Worm (Caenorhabditis elegans) whole organism, L2 larva: ENCODE data around the gene ant-1.3.
"Not testable (repeated sequence)": the region's sequence is repeated elsewhere in the genome, so short reads cannot be mapped to it uniquely, and the experiment has no call there.

Experiments used
- C34F6.9 ChIP-seq: fragments of 150-350 bp; optimal IDR thresholded peaks from 2 replicates; lab custom pipeline; 2014; ENCODE audit warnings: missing biosample characterization, missing genetic modification characterization
- F13H6.1 ChIP-seq: sonication (generic microtip); optimal IDR thresholded peaks from 2 replicates; lab custom pipeline; 2016; ENCODE audit warnings: missing genetic modification characterization, missing compliant biosample characterization
- R02D3.7 ChIP-seq: fragments of 150-350 bp; optimal IDR thresholded peaks from 2 replicates; lab custom pipeline; 2014; ENCODE audit warnings: missing biosample characterization, missing genetic modification characterization
- Y55F3AM.14 ChIP-seq: fragments of 200-800 bp; sonication (Bioruptor generic); optimal IDR thresholded peaks from 2 replicates; lab custom pipeline; 2018; ENCODE audit warnings: mild to moderate bottlenecking, missing genetic modification characterization, missing compliant biosample characterization
- aly-2 ChIP-seq: fragments of 150-350 bp; optimal IDR thresholded peaks from 2 replicates; lab custom pipeline; 2014; ENCODE audit warnings: missing biosample characterization, missing genetic modification characterization
- ama-1 ChIP-seq: fragments of 150-350 bp; optimal IDR thresholded peaks from 2 replicates; lab custom pipeline; 2018; ENCODE audit warnings: inconsistent platforms
- ceh-16 ChIP-seq: fragments of 150-350 bp; optimal IDR thresholded peaks from 2 replicates; lab custom pipeline; 2014; ENCODE audit warnings: missing biosample characterization, missing genetic modification characterization
- ceh-82 ChIP-seq: fragments of 150-350 bp; optimal IDR thresholded peaks from 2 replicates; lab custom pipeline; 2014; ENCODE audit warnings: missing biosample characterization, missing genetic modification characterization
- crh-2 ChIP-seq: sonication (generic microtip); optimal IDR thresholded peaks from 2 replicates; lab custom pipeline; 2017; ENCODE audit warnings: missing biosample characterization, missing genetic modification characterization
- dmd-4 ChIP-seq: sonication (generic microtip); optimal IDR thresholded peaks from 2 replicates; lab custom pipeline; 2017; ENCODE audit warnings: missing biosample characterization, missing genetic modification characterization
- egl-27 ChIP-seq: sonication (generic microtip); optimal IDR thresholded peaks from 3 replicates; lab custom pipeline; 2017; ENCODE audit warnings: missing biosample characterization, missing genetic modification reagents, missing genetic modification characterization
- elt-1 ChIP-seq: fragments of 150-350 bp; optimal IDR thresholded peaks from 2 replicates; lab custom pipeline; 2014; ENCODE audit warnings: missing biosample characterization, missing genetic modification characterization
- fos-1 ChIP-seq: fragments of 150-350 bp; optimal IDR thresholded peaks from 2 replicates; lab custom pipeline; 2014; ENCODE audit warnings: missing biosample characterization, missing genetic modification characterization
- gmeb-1 ChIP-seq: fragments of 150-350 bp; optimal IDR thresholded peaks from 2 replicates; lab custom pipeline; 2014; ENCODE audit warnings: missing biosample characterization, missing genetic modification characterization
- lin-11 ChIP-seq: fragments of 150-350 bp; sonication (generic microtip); optimal IDR thresholded peaks from 2 replicates; lab custom pipeline; 2014; ENCODE audit warnings: missing biosample characterization, missing genetic modification characterization, inconsistent platforms, mixed read lengths
- lsy-2 ChIP-seq, 2 experiments: fragments of 150-350 bp in 1 of 2; sonication (generic microtip) in 1 of 2; optimal IDR thresholded peaks; 2 replicates each; lab custom pipeline; 2014 to 2017; ENCODE audit warnings: missing biosample characterization in 2 of 2, missing genetic modification characterization in 2 of 2
- mbf-1 ChIP-seq: sonication (generic microtip); optimal IDR thresholded peaks from 2 replicates; lab custom pipeline; 2017; ENCODE audit warnings: missing biosample characterization, missing genetic modification characterization
- mdl-1 ChIP-seq, 2 experiments: fragments of 150-350 bp in 1 of 2; sonication (generic microtip) in 1 of 2; optimal IDR thresholded peaks; 2 replicates each; lab custom pipeline; 2017; ENCODE audit warnings: missing biosample characterization in 2 of 2, missing genetic modification characterization in 2 of 2
- nhr-10 ChIP-seq: sonication (generic microtip); optimal IDR thresholded peaks from 2 replicates; lab custom pipeline; 2017; ENCODE audit warnings: missing biosample characterization, missing genetic modification characterization
- nhr-11 ChIP-seq: fragments of 150-350 bp; optimal IDR thresholded peaks from 2 replicates; lab custom pipeline; 2014; ENCODE audit warnings: missing biosample characterization, missing genetic modification characterization
- nhr-12 ChIP-seq: fragments of 150-350 bp; optimal IDR thresholded peaks from 2 replicates; lab custom pipeline; 2014; ENCODE audit warnings: missing biosample characterization, missing genetic modification characterization
- nhr-129 ChIP-seq: fragments of 150-350 bp; optimal IDR thresholded peaks from 2 replicates; lab custom pipeline; 2014; ENCODE audit warnings: missing biosample characterization, missing genetic modification characterization
- nhr-21 ChIP-seq: fragments of 150-350 bp; optimal IDR thresholded peaks from 2 replicates; lab custom pipeline; 2014; ENCODE audit warnings: missing biosample characterization, missing genetic modification characterization
- nhr-23 ChIP-seq: fragments of 150-350 bp; optimal IDR thresholded peaks from 2 replicates; lab custom pipeline; 2014; ENCODE audit warnings: missing biosample characterization, missing genetic modification reagents, missing genetic modification characterization
- nhr-237 ChIP-seq: fragments of 150-350 bp; optimal IDR thresholded peaks from 2 replicates; lab custom pipeline; 2014; ENCODE audit warnings: missing biosample characterization, missing genetic modification characterization
- nhr-6 ChIP-seq: fragments of 150-350 bp; optimal IDR thresholded peaks from 2 replicates; lab custom pipeline; 2014; ENCODE audit warnings: missing biosample characterization, missing genetic modification characterization
- peb-1 ChIP-seq: fragments of 150-350 bp; optimal IDR thresholded peaks from 2 replicates; lab custom pipeline; 2014; ENCODE audit warnings: missing biosample characterization, missing genetic modification characterization
- skn-1 ChIP-seq: sonication (generic microtip); optimal IDR thresholded peaks from 2 replicates; lab custom pipeline; 2017; ENCODE audit warnings: missing biosample characterization, missing genetic modification characterization
- sma-3 ChIP-seq: sonication (generic microtip); optimal IDR thresholded peaks from 2 replicates; lab custom pipeline; 2016; ENCODE audit warnings: missing genetic modification reagents, missing genetic modification characterization, missing compliant biosample characterization
- sma-9 ChIP-seq, 2 experiments: fragments of 150-350 bp in 1 of 2; sonication (generic microtip) in 1 of 2; optimal IDR thresholded peaks; 2 replicates each; lab custom pipeline; 2014 to 2016; ENCODE audit warnings: missing genetic modification characterization in 2 of 2, mild to moderate bottlenecking in 1 of 2, missing biosample characterization in 1 of 2, missing compliant biosample characterization in 1 of 2, missing genetic modification reagents in 1 of 2, moderate library complexity in 1 of 2
- snpc-4 ChIP-seq: fragments of 150-350 bp; optimal IDR thresholded peaks from 2 replicates; lab custom pipeline; 2014; ENCODE audit warnings: missing biosample characterization, missing genetic modification characterization
- unc-39 ChIP-seq: fragments of 150-350 bp; optimal IDR thresholded peaks from 2 replicates; lab custom pipeline; 2014; ENCODE audit warnings: missing biosample characterization, missing genetic modification characterization
- ztf-1 ChIP-seq: fragments of 200-800 bp; sonication (Bioruptor generic); conservative IDR thresholded peaks from 2 replicates; pipeline ENCODE4 v1.3.6; 2022; ENCODE audit warnings: missing genetic modification characterization, missing compliant biosample characterization
- ztf-11 ChIP-seq: sonication (generic microtip); optimal IDR thresholded peaks from 2 replicates; lab custom pipeline; 2017; ENCODE audit warnings: missing biosample characterization, missing genetic modification characterization
- ztf-4 ChIP-seq: fragments of 150-350 bp; optimal IDR thresholded peaks from 2 replicates; lab custom pipeline; 2014; ENCODE audit warnings: missing biosample characterization, missing genetic modification characterization

The ant-1.3 gene

DNA sequence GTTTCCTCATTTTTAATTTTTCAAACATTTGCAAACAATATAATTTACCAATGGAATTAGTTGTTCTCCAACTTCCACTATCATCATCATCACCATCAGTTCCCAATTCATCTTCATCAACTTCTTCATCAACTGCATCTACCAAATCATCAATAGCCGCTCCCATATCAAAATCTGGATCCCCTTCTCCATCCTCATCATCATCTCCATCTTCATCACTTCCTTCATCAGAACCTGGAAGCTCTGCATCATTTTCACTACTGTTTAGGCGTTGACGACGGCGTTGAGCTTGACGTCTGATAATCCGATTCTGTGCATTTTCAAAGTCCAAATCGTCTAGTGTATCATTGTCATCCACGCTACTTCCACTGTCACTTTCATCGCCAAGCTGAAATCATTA is 11.2 kb downstream of the ant-1.3 start:
- TF ChIP-seq egl-27 (no peak), sma-3 (GFP tag; lab: Kevin White, UChicago) (no peak), mbf-1 (tag; lab: Kevin White, UChicago) (no peak), nhr-129 (no peak), fos-1 (no peak), snpc-4 (no peak), ztf-11 (tag; lab: Kevin White, UChicago) (no peak), ceh-16 (no peak), ztf-1 (GFP tag; lab: Robert Waterston, UW) (no peak), nhr-21 (tag; lab: Kevin White, UChicago) (no peak), gmeb-1 (tag; lab: Kevin White, UChicago) (no peak), unc-39 (no peak), dmd-4 (tag; lab: Kevin White, UChicago) (no peak), aly-2 (tag; lab: Kevin White, UChicago) (no peak)

DNA sequence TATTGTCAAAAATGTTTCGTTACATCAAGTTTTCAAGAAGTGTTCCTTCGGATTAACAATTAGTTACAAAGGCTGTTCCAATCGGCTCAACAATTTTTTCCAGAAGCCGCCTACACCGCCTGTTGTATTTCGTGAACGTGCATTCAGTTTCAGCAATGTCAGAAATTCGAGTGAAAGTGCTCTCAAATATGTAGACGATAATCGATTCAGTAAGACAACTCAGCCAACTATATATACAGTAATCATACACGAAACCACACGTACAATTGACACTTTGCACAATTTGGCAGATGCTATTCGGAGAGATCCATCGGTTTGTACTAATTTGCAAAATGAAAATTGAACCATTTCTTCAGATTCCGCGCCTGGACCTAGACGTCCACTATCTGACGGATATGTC is 12.6 kb downstream of the ant-1.3 start:
- no peak for TF ChIP-seq ceh-82 (tag; lab: Kevin White, UChicago)
- no peak for TF ChIP-seq nhr-12 (tag; lab: Kevin White, UChicago)
- TF ChIP-seq F13H6.1 (tag; lab: Kevin White, UChicago): no peak
- TF ChIP-seq sma-9 (GFP tag; optimal IDR thresholded peaks at IDR 0.05; lab: Kevin White, UChicago): no peak
- no peak for TF ChIP-seq sma-9 (tag; optimal IDR thresholded peaks at IDR 0.05; lab: Kevin White, UChicago)
- TF ChIP-seq nhr-237 (tag; lab: Kevin White, UChicago): no peak
- no peak for TF ChIP-seq ztf-11 (tag; lab: Kevin White, UChicago)
- no peak for TF ChIP-seq nhr-10
- no peak for TF ChIP-seq nhr-23
- no peak for TF ChIP-seq lin-11 (tag; lab: Kevin White, UChicago)
- TF ChIP-seq skn-1 (tag; lab: Kevin White, UChicago): no peak
- TF ChIP-seq mdl-1 (tag; optimal IDR thresholded peaks at IDR 0.05; lab: Kevin White, UChicago): no peak
- TF ChIP-seq snpc-4: no peak
- TF ChIP-seq, all 48 proteins: peak for 0

DNA sequence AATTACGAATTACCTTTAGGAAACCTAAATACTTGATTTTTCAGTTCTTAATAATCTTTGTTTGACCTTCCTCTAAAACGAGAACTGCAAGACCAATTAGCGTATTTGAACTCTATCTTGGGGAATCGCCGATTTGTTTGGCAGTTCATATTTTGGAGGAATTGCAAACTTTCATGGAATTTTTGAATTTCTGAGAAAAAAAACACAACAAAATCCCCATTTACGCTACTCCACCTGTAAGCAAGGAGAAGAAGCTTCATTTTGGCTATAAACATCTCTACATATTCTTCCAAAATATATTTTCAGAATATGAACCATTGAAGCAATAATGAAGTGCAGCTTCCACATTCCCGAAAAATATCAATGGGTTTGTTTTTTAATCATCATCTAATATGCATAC is 16.2 kb downstream of the ant-1.3 start, which contains the start of gene twk-9:
twk-9 (plus strand) TSS at position 301 of the 400 bp plus-strand sequence.
- TF ChIP-seq nhr-23 (no peak), ceh-16 (no peak), peb-1 (tag; lab: Kevin White, UChicago) (no peak), Y55F3AM.14 (GFP tag; lab: Kevin White, UChicago) (no peak), aly-2 (tag; lab: Kevin White, UChicago) (no peak), nhr-10 (no peak), skn-1 (tag; lab: Kevin White, UChicago) (no peak), crh-2 (no peak), ama-1 (no peak), nhr-11 (tag; lab: Kevin White, UChicago) (no peak), nhr-6 (tag; lab: Kevin White, UChicago) (no peak)

DNA sequence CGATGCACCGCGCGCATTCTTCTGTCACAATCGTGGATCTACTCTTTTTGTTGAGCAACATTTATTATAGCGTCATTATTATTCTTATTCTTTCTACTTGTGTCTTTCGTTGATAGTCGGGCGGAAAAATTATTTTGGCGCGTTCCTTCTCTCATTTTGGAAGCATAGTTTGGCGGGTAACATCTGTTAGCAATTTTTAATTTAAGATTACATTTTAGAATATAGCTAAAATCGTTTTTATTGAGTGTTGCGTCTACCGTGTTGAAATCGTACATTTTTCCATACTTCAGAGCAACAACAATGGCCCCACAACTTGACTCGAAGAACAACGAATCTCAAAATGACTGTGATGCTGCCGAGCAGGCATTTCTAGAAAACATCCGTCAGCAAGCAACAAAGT is 18.5 kb downstream of the ant-1.3 start, which contains the start of gene sdz-36:
sdz-36 (plus strand) TSS at position 301 of the 400 bp plus-strand sequence.
- TF ChIP-seq lin-11 (tag; lab: Kevin White, UChicago): no peak
- TF ChIP-seq skn-1 (tag; lab: Kevin White, UChicago): no peak
- TF ChIP-seq nhr-21 (tag; lab: Kevin White, UChicago): no peak
- no peak for TF ChIP-seq elt-1 (tag; lab: Kevin White, UChicago)
- TF ChIP-seq gmeb-1 (tag; lab: Kevin White, UChicago): no peak
- no peak for TF ChIP-seq peb-1 (tag; lab: Kevin White, UChicago)
- no peak for TF ChIP-seq C34F6.9 (tag; lab: Kevin White, UChicago)

DNA sequence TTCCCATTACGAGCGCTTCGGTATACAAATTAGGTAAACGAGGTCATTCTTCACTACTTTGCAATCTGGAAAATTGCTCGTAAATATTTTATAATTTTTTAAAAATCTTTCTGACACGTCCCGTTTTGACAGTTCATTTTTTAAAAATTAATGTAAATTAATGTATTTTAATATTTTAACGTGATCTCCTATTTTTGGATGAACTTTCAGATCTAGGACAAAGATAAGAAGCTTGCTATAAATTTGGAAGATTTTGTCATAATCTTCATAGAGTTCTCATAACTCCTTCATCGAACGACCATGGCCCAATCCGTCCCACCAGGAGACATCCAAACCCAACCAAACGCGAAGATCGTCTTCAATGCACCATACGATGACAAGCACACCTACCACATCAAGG is 20.4 kb downstream of the ant-1.3 start, which contains the start of gene msp-76:
msp-76 (plus strand) TSS at position 301 of the 400 bp plus-strand sequence.
- TF ChIP-seq ama-1, R02D3.7, nhr-23: not testable (repeated sequence)

DNA sequence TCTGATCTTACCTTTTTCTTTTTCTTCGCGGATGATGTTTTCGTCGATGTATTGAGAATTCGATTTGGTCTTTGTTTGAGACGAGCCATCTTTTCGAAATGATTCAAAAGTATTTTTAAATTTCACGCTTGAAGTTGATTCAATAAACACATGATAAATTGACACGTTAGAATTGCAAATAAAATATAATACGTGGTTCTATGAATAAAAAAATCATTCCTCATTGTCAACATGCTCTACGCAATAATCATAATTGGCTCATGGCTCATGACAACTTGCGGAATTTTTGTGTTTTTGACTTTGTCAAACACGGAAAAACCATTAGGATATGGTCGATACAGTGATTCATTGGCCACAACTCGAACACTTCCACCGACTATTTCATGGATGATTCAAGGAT is 25.7 kb downstream of the ant-1.3 start, which contains the start of the genes htas-1 and ZK1251.3:
htas-1 (minus strand) TSS at position 101 of the 400 bp plus-strand sequence.
ZK1251.3 (plus strand) TSS at position 226 of the 400 bp plus-strand sequence.
- TF ChIP-seq snpc-4 (no peak), mdl-1 (tag; optimal IDR thresholded peaks at IDR 0.05; lab: Kevin White, UChicago) (no peak), lsy-2 (tag; optimal IDR thresholded peaks at IDR 0.05; lab: Kevin White, UChicago) (no peak), nhr-237 (tag; lab: Kevin White, UChicago) (no peak), ztf-4 (tag; lab: Kevin White, UChicago) (no peak)
